Worm (Caenorhabditis elegans): ENCODE results near the gene cha-1.

cha-1 gene

DNA sequence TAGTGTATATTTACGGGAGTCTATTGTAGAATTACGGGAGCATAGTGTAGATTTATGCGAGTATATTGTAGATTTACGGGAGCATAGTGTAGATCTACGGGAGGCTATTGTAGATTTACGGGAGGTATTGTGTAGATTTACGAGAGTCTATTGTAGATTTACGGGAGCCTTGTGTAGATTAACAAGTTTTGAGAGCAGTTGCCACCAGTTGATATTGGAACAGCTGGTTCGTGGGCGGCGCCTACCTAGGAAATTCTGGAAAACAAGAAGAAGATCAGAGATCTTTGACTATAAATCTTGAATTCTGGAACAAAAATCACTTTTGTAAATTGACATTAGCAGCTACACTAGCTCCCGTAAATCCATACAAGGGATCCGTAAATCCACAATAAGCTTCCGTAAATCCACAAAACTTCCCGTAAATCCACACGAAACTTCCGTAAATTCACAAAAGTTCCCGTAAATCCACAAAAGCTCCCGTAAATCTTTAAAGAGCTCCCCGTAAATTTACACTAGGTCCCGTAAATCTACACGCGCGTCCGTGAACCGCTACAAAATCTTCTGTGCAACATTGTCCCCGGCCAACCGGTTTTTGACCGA lies 28.4 kb upstream of the cha-1 start:
- TF ChIP-seq tbx-8 (GFP tag; optimal IDR thresholded peaks at IDR 0.05) (no peak), hlh-1 (tag; optimal IDR thresholded peaks at IDR 0.05) (peak; percentile 4)

DNA sequence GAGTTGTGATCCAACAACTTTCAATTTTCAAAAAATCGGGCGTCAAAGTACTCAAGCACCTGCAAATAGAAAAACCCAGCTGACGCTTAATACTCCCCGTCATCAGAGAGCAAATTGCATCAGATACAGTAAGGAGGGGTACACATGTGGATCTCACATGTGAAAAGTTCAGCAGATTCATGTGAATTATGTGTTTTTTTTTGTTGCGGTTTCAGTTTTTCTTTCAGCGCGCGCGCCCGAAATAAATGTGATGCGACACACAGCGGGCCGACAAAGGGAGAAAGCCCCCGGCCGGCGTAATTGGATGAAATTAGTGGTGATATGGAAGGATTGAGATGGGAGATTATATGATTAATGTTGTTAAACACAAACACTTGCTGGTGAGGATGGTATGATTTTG lies 27.7 kb upstream of the cha-1 start:
- TF ChIP-seq cnd-1 (tag; optimal IDR thresholded peaks at IDR 0.05) (no peak), mep-1 (tag; optimal IDR thresholded peaks at IDR 0.05) (no peak), mab-5 (tag; optimal IDR thresholded peaks at IDR 0.05) (no peak), ham-2 (GFP tag; optimal IDR thresholded peaks at IDR 0.05) (no peak), hlh-1 (tag; optimal IDR thresholded peaks at IDR 0.05) (no peak), nhr-2 (tag; optimal IDR thresholded peaks at IDR 0.05) (no peak), sptf-1 (tag; optimal IDR thresholded peaks at IDR 0.05) (no peak), M03D4.4 (tag; optimal IDR thresholded peaks at IDR 0.05) (no peak)

ce11 chrIV:3648634-3649240 lies 24.2 kb upstream of the cha-1 start, which contains the start of gene CC8.2:
CC8.2 (minus strand) TSS chrIV:3648684.
- TF ChIP-seq nhr-28 (tag; optimal IDR thresholded peaks at IDR 0.05) = no peak
- no peak for TF ChIP-seq mep-1 (tag; optimal IDR thresholded peaks at IDR 0.05)
- TF ChIP-seq nhr-76 (tag; optimal IDR thresholded peaks at IDR 0.05) = no peak
- TF ChIP-seq ham-2 (GFP tag; optimal IDR thresholded peaks at IDR 0.05) = peak; percentile 15
- no peak for TF ChIP-seq bed-3 (GFP tag; optimal IDR thresholded peaks at IDR 0.05)
- peak; percentile 6 for TF ChIP-seq M03D4.4 (tag; optimal IDR thresholded peaks at IDR 0.05)
- no peak for TF ChIP-seq unc-120 (tag; optimal IDR thresholded peaks at IDR 0.05; ENCODE audit: poor library complexity, severe bottlenecking)
- no peak for TF ChIP-seq nhr-2 (tag; optimal IDR thresholded peaks at IDR 0.05)
- TF ChIP-seq blmp-1 (tag; optimal IDR thresholded peaks at IDR 0.05) = no peak
- TF ChIP-seq mls-2 (tag; optimal IDR thresholded peaks at IDR 0.05) = no peak
- no peak for TF ChIP-seq mab-5 (tag; optimal IDR thresholded peaks at IDR 0.05)
- TF ChIP-seq ztf-11 (tag; optimal IDR thresholded peaks at IDR 0.05) = no peak

ce11 chrIV:3647551-3647950 lies 23.1 kb upstream of the cha-1 start:
- TF ChIP-seq unc-120 (tag; optimal IDR thresholded peaks at IDR 0.05; ENCODE audit: poor library complexity, severe bottlenecking) (peak; percentile 59), ham-2 (GFP tag; optimal IDR thresholded peaks at IDR 0.05) (no peak), ceh-43 (GFP tag; optimal IDR thresholded peaks at IDR 0.05) (no peak), mep-1 (tag; optimal IDR thresholded peaks at IDR 0.05) (no peak), hlh-1 (tag; optimal IDR thresholded peaks at IDR 0.05) (peak; percentile 52), nhr-2 (tag; optimal IDR thresholded peaks at IDR 0.05) (no peak), lin-13 (tag; optimal IDR thresholded peaks at IDR 0.05) (no peak)

DNA sequence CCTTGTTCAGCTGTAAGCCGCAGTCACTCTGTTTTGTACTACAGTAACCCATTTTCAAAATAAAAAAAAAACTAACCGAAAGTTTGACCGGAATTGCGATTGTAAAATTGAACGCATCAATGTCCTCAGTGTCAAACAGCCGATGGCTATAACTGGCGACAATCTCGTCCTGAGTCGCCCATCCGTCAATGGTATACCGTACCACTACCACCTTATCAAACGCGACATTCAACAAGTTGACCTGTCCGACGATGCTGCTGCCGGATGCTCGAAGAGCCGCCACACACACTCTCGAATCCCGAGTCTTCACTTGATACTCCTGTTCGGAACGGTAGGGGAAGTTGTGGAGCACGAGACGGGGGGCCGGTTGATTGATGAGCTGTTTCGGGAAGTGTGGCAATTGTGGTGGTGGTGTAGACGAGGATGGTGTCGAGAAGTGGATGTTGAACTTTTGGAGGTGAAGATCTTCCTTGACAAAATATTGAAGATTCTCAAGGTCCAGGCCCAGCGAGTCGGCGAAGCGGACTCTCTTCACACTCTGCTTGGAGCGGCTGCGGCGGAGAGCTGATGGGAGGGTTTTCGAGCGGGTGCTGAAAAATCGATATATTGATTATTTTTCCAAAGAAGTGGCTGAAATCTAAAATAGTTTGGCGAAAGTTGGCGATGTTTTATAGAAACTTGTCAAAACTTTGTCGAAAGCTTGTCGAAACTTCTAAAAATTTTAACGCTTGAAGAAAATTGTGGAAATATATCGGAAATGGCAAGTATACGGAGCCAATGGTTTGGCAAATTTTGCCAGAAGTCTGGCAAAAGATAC lies 22.0 kb upstream of the cha-1 start:
- no peak for TF ChIP-seq ceh-83 (GFP tag; optimal IDR thresholded peaks at IDR 0.05)
- TF ChIP-seq ztf-11 (tag; optimal IDR thresholded peaks at IDR 0.05) = no peak
- TF ChIP-seq snpc-4 (tag; optimal IDR thresholded peaks at IDR 0.05) = no peak
- TF ChIP-seq blmp-1 (tag; optimal IDR thresholded peaks at IDR 0.05) = no peak
- no peak for TF ChIP-seq hlh-1 (tag; optimal IDR thresholded peaks at IDR 0.05)
- TF ChIP-seq nhr-28 (tag; optimal IDR thresholded peaks at IDR 0.05) = no peak
- TF ChIP-seq M03D4.4 (tag; optimal IDR thresholded peaks at IDR 0.05) = no peak
- no peak for TF ChIP-seq bed-3 (GFP tag; optimal IDR thresholded peaks at IDR 0.05)
- TF ChIP-seq flh-1 (GFP tag; optimal IDR thresholded peaks at IDR 0.05) = no peak
- TF ChIP-seq nhr-2 (tag; optimal IDR thresholded peaks at IDR 0.05) = no peak
- no peak for TF ChIP-seq sptf-1 (tag; optimal IDR thresholded peaks at IDR 0.05)
- TF ChIP-seq tbx-8 (GFP tag; optimal IDR thresholded peaks at IDR 0.05) = no peak
- no peak for TF ChIP-seq ham-2 (GFP tag; optimal IDR thresholded peaks at IDR 0.05)

DNA sequence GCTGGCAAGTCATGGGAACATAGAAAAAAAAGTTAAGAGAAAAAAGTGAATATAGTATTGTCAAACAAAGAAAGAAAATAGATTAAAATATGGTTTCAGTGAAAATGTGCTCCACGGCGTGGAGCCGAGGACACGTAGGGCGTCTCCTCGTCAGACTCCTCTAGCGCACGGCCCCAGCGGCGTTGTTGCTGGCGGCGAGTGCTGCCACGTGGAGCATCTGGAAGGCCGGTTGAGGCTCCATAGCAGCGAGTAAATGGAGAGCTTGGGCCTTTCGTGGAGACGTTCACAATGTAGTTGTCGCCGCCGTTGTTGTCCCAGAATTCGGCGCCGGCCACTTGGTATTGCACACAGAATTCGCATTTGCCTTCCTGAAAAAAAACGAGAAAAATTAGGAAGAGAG lies 21.0 kb upstream of the cha-1 start:
- TF ChIP-seq mls-2 (tag; optimal IDR thresholded peaks at IDR 0.05) = no peak
- no peak for TF ChIP-seq nhr-12 (tag; optimal IDR thresholded peaks at IDR 0.05)
- no peak for TF ChIP-seq sptf-1 (tag; optimal IDR thresholded peaks at IDR 0.05)
- no peak for TF ChIP-seq ztf-11 (tag; optimal IDR thresholded peaks at IDR 0.05)
- TF ChIP-seq blmp-1 (tag; optimal IDR thresholded peaks at IDR 0.05) = no peak
- TF ChIP-seq pha-4 (tag; optimal IDR thresholded peaks at IDR 0.05) = no peak
- no peak for TF ChIP-seq unc-62 (GFP tag; optimal IDR thresholded peaks at IDR 0.05)
- no peak for TF ChIP-seq lin-32 (GFP tag; optimal IDR thresholded peaks at IDR 0.05)
- no peak for TF ChIP-seq nhr-237 (tag; optimal IDR thresholded peaks at IDR 0.05)
